Fruit fly (Drosophila melanogaster) whole organism, embryonic: Measurements from ENCODE around the gene Vps39.

Experiments used
- ATbp ChIP-seq: fragments of 200-800 bp; sonication (Bioruptor generic); optimal IDR thresholded peaks from 2 replicates; lab custom pipeline; 2017; ENCODE audit warnings: missing biosample characterization, mild to moderate bottlenecking, missing genetic modification characterization, missing genetic modification reagents
- Adf1 ChIP-seq: fragments of 200-800 bp; sonication (Bioruptor generic); IDR thresholded peaks from 2 replicates; pipeline ENCODE4 v1.3.6; 2022; ENCODE audit warnings: missing biosample characterization, missing genetic modification characterization
- Blimp-1 ChIP-seq: fragments of 200-800 bp; sonication (Bioruptor generic); optimal IDR thresholded peaks from 3 replicates; lab custom pipeline; 2018; ENCODE audit warnings: missing biosample characterization, missing genetic modification characterization, mild to moderate bottlenecking, moderate library complexity, missing genetic modification reagents
- CG10431 ChIP-seq: fragments of 200-800 bp; sonication (Bioruptor generic); optimal IDR thresholded peaks from 3 replicates; lab custom pipeline; 2018; ENCODE audit warnings: missing biosample characterization, mild to moderate bottlenecking, missing genetic modification characterization
- CG10565 ChIP-seq: fragments of 200-800 bp; sonication (Bioruptor generic); optimal IDR thresholded peaks from 3 replicates; lab custom pipeline; 2016; ENCODE audit warnings: missing biosample characterization, mild to moderate bottlenecking, missing genetic modification characterization
- CG11398 ChIP-seq: fragments of 200-800 bp; sonication (Bioruptor generic); optimal IDR thresholded peaks from 2 replicates; lab custom pipeline; 2016; ENCODE audit warnings: missing biosample characterization, missing genetic modification characterization
- CG11696 ChIP-seq: fragments of 200-800 bp; sonication (Bioruptor generic); IDR thresholded peaks from 2 replicates; pipeline ENCODE4 v1.3.6; 2022; ENCODE audit warnings: missing biosample characterization, missing genetic modification characterization
- CG12391 ChIP-seq: fragments of 200-800 bp; sonication (Bioruptor generic); optimal IDR thresholded peaks from 3 replicates; lab custom pipeline; 2018; ENCODE audit warnings: missing biosample characterization, mild to moderate bottlenecking, missing genetic modification characterization, moderate library complexity
- CG13775 ChIP-seq: fragments of 200-800 bp; sonication (Bioruptor generic); optimal IDR thresholded peaks from 3 replicates; lab custom pipeline; 2017; ENCODE audit warnings: missing biosample characterization, mild to moderate bottlenecking, missing genetic modification characterization
- CG14441 ChIP-seq: fragments of 200-800 bp; sonication (Bioruptor generic); IDR thresholded peaks from 2 replicates; pipeline ENCODE4 v1.3.6; 2022; ENCODE audit warnings: missing biosample characterization, missing genetic modification characterization
- CG15601 ChIP-seq: fragments of 200-800 bp; sonication (Bioruptor generic); optimal IDR thresholded peaks from 3 replicates; lab custom pipeline; 2019; ENCODE audit warnings: missing biosample characterization, mild to moderate bottlenecking, missing genetic modification characterization, moderate library complexity
- CG1792 ChIP-seq: fragments of 200-800 bp; sonication (Bioruptor generic); optimal IDR thresholded peaks from 2 replicates; lab custom pipeline; 2016; ENCODE audit warnings: missing biosample characterization, missing genetic modification characterization
- CG18011 ChIP-seq: fragments of 200-800 bp; sonication (Bioruptor generic); optimal IDR thresholded peaks from 2 replicates; lab custom pipeline; 2017; ENCODE audit warnings: missing biosample characterization, missing genetic modification characterization, mild to moderate bottlenecking, moderate library complexity, missing genotype
- CG30431 ChIP-seq: fragments of 200-800 bp; sonication (Bioruptor generic); optimal IDR thresholded peaks from 2 replicates; lab custom pipeline; 2017; ENCODE audit warnings: missing biosample characterization, missing genetic modification characterization
- CG4328 ChIP-seq: fragments of 200-800 bp; sonication (Bioruptor generic); optimal IDR thresholded peaks from 3 replicates; lab custom pipeline; 2017; ENCODE audit warnings: missing biosample characterization, missing genetic modification reagents, missing genetic modification characterization
- CG4360 ChIP-seq: fragments of 200-800 bp; sonication (Bioruptor generic); IDR thresholded peaks from 2 replicates; pipeline ENCODE4 v1.3.6; 2022; ENCODE audit warnings: missing biosample characterization, missing genetic modification characterization
- CG4617 ChIP-seq: fragments of 200-800 bp; sonication (Bioruptor generic); optimal IDR thresholded peaks from 3 replicates; lab custom pipeline; 2016; ENCODE audit warnings: missing biosample characterization, missing genetic modification characterization, borderline replicate concordance
- CG4854 ChIP-seq: fragments of 200-800 bp; sonication (Bioruptor generic); optimal IDR thresholded peaks from 2 replicates; lab custom pipeline; 2016; ENCODE audit warnings: missing biosample characterization, missing genetic modification characterization, inconsistent platforms
- CG6254 ChIP-seq: fragments of 200-800 bp; sonication (Bioruptor generic); optimal IDR thresholded peaks from 3 replicates; lab custom pipeline; 2017; ENCODE audit warnings: mild to moderate bottlenecking, missing biosample characterization, missing genetic modification reagents, missing genetic modification characterization
- CG6813 ChIP-seq: fragments of 200-800 bp; sonication (Bioruptor generic); optimal IDR thresholded peaks from 2 replicates; lab custom pipeline; 2017; ENCODE audit warnings: missing biosample characterization, missing genetic modification characterization, mild to moderate bottlenecking, moderate library complexity, missing genetic modification reagents
- CG7357 ChIP-seq: fragments of 200-800 bp; sonication (Bioruptor generic); IDR thresholded peaks from 3 replicates; pipeline ENCODE4 v1.3.6; 2022; ENCODE audit warnings: missing biosample characterization, missing genetic modification characterization
- CG8281 ChIP-seq: fragments of 200-800 bp; sonication (Bioruptor generic); optimal IDR thresholded peaks from 2 replicates; lab custom pipeline; 2018; ENCODE audit warnings: missing biosample characterization, mild to moderate bottlenecking, missing genetic modification characterization, moderate library complexity
- CG9876 ChIP-seq: fragments of 200-800 bp; sonication (Bioruptor generic); optimal IDR thresholded peaks from 2 replicates; lab custom pipeline; 2016; ENCODE audit warnings: missing biosample characterization, missing genetic modification characterization
- H2.0 ChIP-seq: fragments of 200-800 bp; sonication (Bioruptor generic); IDR thresholded peaks from 2 replicates; pipeline ENCODE4 v1.3.6; 2022; ENCODE audit warnings: missing biosample characterization, missing genetic modification characterization
- HLH54F ChIP-seq: fragments of 200-800 bp; sonication (Bioruptor generic); optimal IDR thresholded peaks from 3 replicates; lab custom pipeline; 2016; ENCODE audit warnings: missing biosample characterization, missing genetic modification characterization
- Hmr ChIP-seq: fragments of 200-800 bp; sonication (Bioruptor generic); optimal IDR thresholded peaks from 3 replicates; lab custom pipeline; 2017; ENCODE audit warnings: mild to moderate bottlenecking, missing biosample characterization, missing genetic modification reagents, missing genetic modification characterization
- NK7.1 ChIP-seq: fragments of 200-800 bp; sonication (Bioruptor generic); optimal IDR thresholded peaks from 3 replicates; lab custom pipeline; 2016; ENCODE audit warnings: missing biosample characterization, missing genetic modification characterization
- Ravus ChIP-seq: fragments of 200-800 bp; sonication (Bioruptor generic); IDR thresholded peaks from 2 replicates; pipeline ENCODE4 v1.3.6; 2022; ENCODE audit warnings: missing biosample characterization, missing genetic modification characterization
- Rx ChIP-seq: fragments of 200-800 bp; sonication (Bioruptor generic); IDR thresholded peaks from 2 replicates; pipeline ENCODE4 v1.3.6; 2022; ENCODE audit warnings: missing biosample characterization, missing genetic modification characterization
- Sin3A ChIP-seq: fragments of >200 bp; optimal IDR thresholded peaks from 2 replicates; lab custom pipeline; 2018
- bcd ChIP-seq: fragments of 200-800 bp; sonication (Bioruptor generic); optimal IDR thresholded peaks from 2 replicates; lab custom pipeline; 2017; ENCODE audit warnings: missing biosample characterization, mild to moderate bottlenecking, missing genetic modification characterization
- chn ChIP-seq: fragments of 200-800 bp; sonication (Bioruptor generic); optimal IDR thresholded peaks from 2 replicates; lab custom pipeline; 2016; ENCODE audit warnings: missing biosample characterization, missing genetic modification characterization
- crol ChIP-seq: fragments of 200-800 bp; sonication (Bioruptor generic); IDR thresholded peaks from 2 replicates; pipeline ENCODE4 v1.3.6; 2022; ENCODE audit warnings: missing biosample characterization, missing genetic modification characterization
- dan ChIP-seq: fragments of 200-800 bp; sonication (Bioruptor generic); IDR thresholded peaks from 2 replicates; pipeline ENCODE4 v1.3.6; 2022; ENCODE audit warnings: missing biosample characterization, missing genetic modification characterization
- dimm ChIP-seq: fragments of 200-800 bp; sonication (Bioruptor generic); IDR thresholded peaks from 2 replicates; pipeline ENCODE4 v1.3.6; 2022; ENCODE audit warnings: missing biosample characterization, missing genetic modification characterization
- en ChIP-seq: fragments of 200-800 bp; sonication (Bioruptor generic); optimal IDR thresholded peaks from 2 replicates; lab custom pipeline; 2016; ENCODE audit warnings: missing biosample characterization, missing genetic modification characterization
- eve ChIP-seq, 2 experiments: fragments of >200 bp; optimal IDR thresholded peaks; 2 replicates each; lab custom pipeline; 2017; ENCODE audit warnings: missing biosample characterization in 2 of 2, missing genetic modification characterization in 2 of 2
- ewg ChIP-seq: fragments of 200-800 bp; sonication (Bioruptor generic); optimal IDR thresholded peaks from 3 replicates; lab custom pipeline; 2017; ENCODE audit warnings: mild to moderate bottlenecking, missing biosample characterization, missing genetic modification reagents, missing genetic modification characterization
- exex ChIP-seq: fragments of 200-800 bp; sonication (Bioruptor generic); optimal IDR thresholded peaks from 4 replicates; lab custom pipeline; 2018; ENCODE audit warnings: missing biosample characterization, mild to moderate bottlenecking, missing genetic modification characterization, moderate library complexity
- fru ChIP-seq: fragments of >200 bp; optimal IDR thresholded peaks from 2 replicates; lab custom pipeline; 2017
- gcm2 ChIP-seq: fragments of 200-800 bp; sonication (Bioruptor generic); optimal IDR thresholded peaks from 2 replicates; lab custom pipeline; 2016; ENCODE audit warnings: missing biosample characterization, missing genetic modification characterization
- grn ChIP-seq: fragments of 200-800 bp; sonication (Bioruptor generic); optimal IDR thresholded peaks from 3 replicates; lab custom pipeline; 2017; ENCODE audit warnings: missing biosample characterization, missing genetic modification characterization
- hb ChIP-seq: fragments of 200-800 bp; sonication (Bioruptor generic); IDR thresholded peaks from 3 replicates; pipeline ENCODE4 v1.3.6; 2022; ENCODE audit warnings: missing biosample characterization, missing genetic modification characterization; ENCODE audit not compliant: partially characterized antibody
- lov ChIP-seq, 2 experiments: fragments of 200-800 bp in 1 of 2; fragments of >200 bp in 1 of 2; sonication (Bioruptor generic) in 1 of 2; IDR thresholded peaks in 1 of 2; optimal IDR thresholded peaks in 1 of 2; 2 replicates in 1 of 2; 3 replicates in 1 of 2; pipeline versions ENCODE4 v1.3.6 to Lab custom; 2017 to 2022; ENCODE audit warnings: missing biosample characterization in 1 of 2, missing genetic modification characterization in 1 of 2
- sc ChIP-seq, 3 experiments: fragments of >200 bp in 2 of 3; fragments of 200-800 bp in 1 of 3; sonication (Bioruptor generic) in 1 of 3; optimal IDR thresholded peaks; 2 replicates in 2 of 3; 3 replicates in 1 of 3; lab custom pipeline; 2017; ENCODE audit warnings: mild to moderate bottlenecking in 1 of 3, missing biosample characterization in 1 of 3, missing genetic modification characterization in 1 of 3, missing genetic modification reagents in 1 of 3
- sd ChIP-seq: fragments of 200-800 bp; sonication (Bioruptor generic); optimal IDR thresholded peaks from 3 replicates; lab custom pipeline; 2018; ENCODE audit warnings: missing biosample characterization, mild to moderate bottlenecking, missing genetic modification characterization, moderate library complexity
- slou ChIP-seq: fragments of 200-800 bp; sonication (Bioruptor generic); optimal IDR thresholded peaks from 3 replicates; lab custom pipeline; 2016; ENCODE audit warnings: missing biosample characterization, missing genetic modification characterization
- sna ChIP-seq: fragments of 200-800 bp; sonication (Bioruptor generic); IDR thresholded peaks from 2 replicates; pipeline ENCODE4 v1.3.6; 2022; ENCODE audit warnings: missing biosample characterization, missing genetic modification characterization; ENCODE audit not compliant: partially characterized antibody
- tgo ChIP-seq: fragments of 200-800 bp; sonication (Bioruptor generic); IDR thresholded peaks from 3 replicates; pipeline ENCODE4 v1.3.6; 2022; ENCODE audit warnings: missing biosample characterization, missing genetic modification characterization
- usp ChIP-seq: fragments of >200 bp; optimal IDR thresholded peaks from 2 replicates; lab custom pipeline; 2017; ENCODE audit warnings: missing biosample characterization, missing genetic modification characterization

Gene Vps39

dm6 chr3R:18298900-18299321, 24.7 kb upstream of the Vps39 start, which contains the start of gene Dlc90F (continued):
- peak; percentile 74 for TF ChIP-seq CG13775 (GFP tag; lab: Kevin White, UChicago)
- TF ChIP-seq CG1792 (GFP tag; lab: Kevin White, UChicago): peak; percentile 51
- peak; percentile 81 for TF ChIP-seq HLH54F (GFP tag; lab: Kevin White, UChicago)
- peak; percentile 22 for TF ChIP-seq sd (tag; lab: Kevin White, UChicago)
- no peak for TF ChIP-seq CG6254 (GFP tag; lab: Kevin White, UChicago)
- TF ChIP-seq Ravus (GFP tag; lab: Robert Waterston, UW): peak; percentile 28; the same call in 1 of the 2 replicates
- no peak for TF ChIP-seq hb
- peak; percentile 99 for TF ChIP-seq Sin3A (lab: Kevin White, UChicago)
- TF ChIP-seq dan: no peak; the same call in 1 of the 2 replicates
- TF ChIP-seq lov (optimal IDR thresholded peaks at IDR 0.05; lab: Kevin White, UChicago): no peak
- TF ChIP-seq lov (GFP tag; IDR thresholded peaks at IDR 0.05; lab: Robert Waterston, UW): no peak
- TF ChIP-seq CG4854 (GFP tag; lab: Kevin White, UChicago): peak; percentile 39
- peak; percentile 20 for TF ChIP-seq CG4617
- peak; percentile 81 for TF ChIP-seq CG14441 (GFP tag; lab: Robert Waterston, UW)
- peak; percentile 75 for TF ChIP-seq bcd
- TF ChIP-seq crol (GFP tag; lab: Robert Waterston, UW): no peak
- TF ChIP-seq exex (tag; lab: Kevin White, UChicago): peak; percentile 33
- no peak for TF ChIP-seq CG11398 (GFP tag; lab: Kevin White, UChicago)
- TF ChIP-seq ATbp (GFP tag; lab: Kevin White, UChicago): peak; percentile 49
- peak; percentile 85 for TF ChIP-seq tgo (GFP tag; lab: Robert Waterston, UW)
- TF ChIP-seq en (GFP tag; lab: Kevin White, UChicago): peak; percentile 21
- peak; percentile 17 for TF ChIP-seq CG4328 (GFP tag; lab: Kevin White, UChicago)
- no peak for TF ChIP-seq CG4360
- TF ChIP-seq sna: peak; percentile 12; the same call in 1 of the 2 replicates
- TF ChIP-seq CG15601 (tag; lab: Kevin White, UChicago): peak; percentile 80
- TF ChIP-seq CG9876 (GFP tag; lab: Kevin White, UChicago): peak; percentile 82
- TF ChIP-seq sc (optimal IDR thresholded peaks at IDR 0.05; lab: Kevin White, UChicago): no peak
- peak; percentile 53 for TF ChIP-seq sc (GFP tag; optimal IDR thresholded peaks at IDR 0.05; lab: Kevin White, UChicago)
- TF ChIP-seq CG7357 (GFP tag; lab: Robert Waterston, UW): peak; percentile 100
- TF ChIP-seq Blimp-1 (GFP tag; lab: Kevin White, UChicago): peak; percentile 39
- TF ChIP-seq CG6813: no peak
- peak; percentile 81 for TF ChIP-seq chn (GFP tag; lab: Kevin White, UChicago)
- TF ChIP-seq Adf1 (GFP tag; lab: Robert Waterston, UW): peak; percentile 14; the same call in 1 of the 2 replicates
- TF ChIP-seq slou: peak; percentile 36
- peak; percentile 72 for TF ChIP-seq dimm (GFP tag; lab: Robert Waterston, UW)
- TF ChIP-seq Rx (GFP tag; lab: Robert Waterston, UW): peak; percentile 62; the same call in 1 of the 2 replicates
- TF ChIP-seq CG18011 (GFP tag; lab: Kevin White, UChicago): peak; percentile 22
- peak; percentile 66 for TF ChIP-seq ewg
- peak; percentile 35 for TF ChIP-seq NK7.1 (GFP tag; lab: Kevin White, UChicago)
- no peak for TF ChIP-seq fru (lab: Kevin White, UChicago)
- 0 out of 2 replicates have a peak, but pooled peaks have one; percentile 28 for TF ChIP-seq CG11696 (GFP tag; lab: Robert Waterston, UW)
- TF ChIP-seq CG10565 (GFP tag; lab: Kevin White, UChicago): no peak
- no peak for TF ChIP-seq grn
- peak; percentile 86 for TF ChIP-seq CG12391 (tag; lab: Kevin White, UChicago)
- TF ChIP-seq CG8281 (tag; lab: Kevin White, UChicago): no peak
- no peak for TF ChIP-seq eve (GFP tag; optimal IDR thresholded peaks at IDR 0.05; lab: Kevin White, UChicago)
- peak; percentile 34 for TF ChIP-seq CG10431 (GFP tag; lab: Kevin White, UChicago)
- TF ChIP-seq Hmr: peak; percentile 84
- TF ChIP-seq CG30431 (GFP tag; lab: Kevin White, UChicago): peak; percentile 61
- TF ChIP-seq gcm2 (GFP tag; lab: Kevin White, UChicago): no peak
- TF ChIP-seq H2.0 (GFP tag; lab: Robert Waterston, UW): peak; percentile 79
- no peak for TF ChIP-seq usp (GFP tag; lab: Kevin White, UChicago)
